Fruit fly (Drosophila melanogaster) whole organism, embryonic: ENCODE data around the gene Tps1.

ENCODE experiments used
- CG8290 ChIP-seq, 3 experiments: fragments of 200-800 bp; sonication (Bioruptor generic); optimal IDR thresholded peaks; 2 replicates each; lab custom pipeline; 2016 to 2019; ENCODE audit warnings: missing biosample characterization in 3 of 3, missing genetic modification characterization in 3 of 3, mild to moderate bottlenecking in 2 of 3, moderate library complexity in 1 of 3
- CG9932 ChIP-seq: fragments of 200-800 bp; sonication (Bioruptor generic); IDR thresholded peaks from 2 replicates; pipeline ENCODE4 v1.3.6; 2022; ENCODE audit warnings: missing biosample characterization, missing genetic modification characterization
- gce ChIP-seq: fragments of 200-800 bp; sonication (Bioruptor generic); IDR thresholded peaks from 3 replicates; pipeline ENCODE4 v1.3.6; 2022; ENCODE audit warnings: missing biosample characterization, missing genetic modification characterization

DNA sequence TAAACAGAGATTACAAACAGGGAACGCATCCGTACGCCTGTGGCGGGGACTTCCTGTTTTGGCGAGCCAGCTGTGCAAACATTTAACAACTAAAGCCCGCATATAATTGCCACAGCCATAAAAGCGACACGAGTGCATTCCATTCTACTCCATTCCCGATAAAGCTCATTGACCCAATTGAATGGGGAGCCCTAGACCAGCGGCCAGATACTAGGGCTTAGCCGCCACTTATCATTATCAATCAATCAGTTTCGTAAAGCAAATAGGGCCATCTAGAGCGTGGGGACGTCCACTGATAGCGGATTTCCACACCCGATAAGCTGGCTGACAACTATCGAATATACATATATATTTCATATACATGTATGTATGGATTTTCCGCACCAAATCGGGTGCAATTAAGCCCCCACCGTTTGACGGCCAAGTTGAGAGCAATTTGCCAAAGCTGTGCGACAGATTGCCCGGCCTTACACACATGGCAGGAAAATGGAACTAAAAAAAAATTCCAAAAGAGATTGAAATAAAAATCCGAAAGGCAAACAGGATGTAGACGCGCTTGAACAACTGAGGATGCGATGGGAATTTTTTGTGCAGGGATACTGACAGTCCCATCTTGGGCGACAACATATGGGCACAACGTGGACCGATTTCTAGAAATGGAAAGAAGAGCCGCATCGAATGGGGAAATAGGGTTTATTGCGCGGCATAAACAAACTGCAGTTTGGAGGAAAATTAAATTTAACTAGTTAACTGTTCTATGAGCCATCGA, 15.1 kb upstream of the Tps1 start:
- TF ChIP-seq CG8290 (GFP tag; optimal IDR thresholded peaks at IDR 0.05; lab: Kevin White, UChicago), result no peak
- TF ChIP-seq CG8290 (tag; optimal IDR thresholded peaks at IDR 0.05; lab: Kevin White, UChicago), result no peak
- no peak for TF ChIP-seq CG9932 (GFP tag; lab: Robert Waterston, UW)
- TF ChIP-seq gce (GFP tag; lab: Robert Waterston, UW), result no peak
